Worm (Caenorhabditis elegans): ENCODE results near the gene hrpu-1.

hrpu-1 gene

ce11 chrIV:15020958-15021357 is 18.5 kb upstream of the hrpu-1 start (continued):
- no peak for TF ChIP-seq hlh-11 (tag; optimal IDR thresholded peaks at IDR 0.05)
- TF ChIP-seq ZK546.5 (tag; optimal IDR thresholded peaks at IDR 0.05), result no peak
- TF ChIP-seq ama-1 (optimal IDR thresholded peaks at IDR 0.05), result no peak
- no peak for TF ChIP-seq nhr-102 (tag; optimal IDR thresholded peaks at IDR 0.05)
- TF ChIP-seq hmg-1.1 (GFP tag; IDR thresholded peaks at IDR 0.05), result peak; percentile 44; the same call in 1 of the 2 replicates
- no peak for TF ChIP-seq pqm-1 (tag; optimal IDR thresholded peaks at IDR 0.05)
- 0 out of 2 replicates have a peak, but pooled peaks have one; percentile 11 for TF ChIP-seq dmd-6 (GFP tag; IDR thresholded peaks at IDR 0.05)
- TF ChIP-seq hlh-30 (tag; optimal IDR thresholded peaks at IDR 0.05; ENCODE audit: insufficient read depth), result peak; percentile 49
- no peak for TF ChIP-seq madf-5 (GFP tag; IDR thresholded peaks at IDR 0.05)
- no peak for TF ChIP-seq dpl-1 (GFP tag; optimal IDR thresholded peaks at IDR 0.05)
- TF ChIP-seq T20F7.1 (GFP tag; optimal IDR thresholded peaks at IDR 0.05), result no peak
- no peak for TF ChIP-seq ceh-44 (GFP tag; IDR thresholded peaks at IDR 0.05)
- TF ChIP-seq T26A8.4 (GFP tag; IDR thresholded peaks at IDR 0.05), result no peak
- peak; percentile 48; the same call in 1 of the 2 replicates for TF ChIP-seq ctbp-1 (GFP tag; IDR thresholded peaks at IDR 0.05)
- TF ChIP-seq nhr-6 (tag; optimal IDR thresholded peaks at IDR 0.05), result no peak
- no peak for TF ChIP-seq ZK337.2 (GFP tag; IDR thresholded peaks at IDR 0.05)
- TF ChIP-seq nhr-10 (tag; optimal IDR thresholded peaks at IDR 0.05), result no peak
- no peak for TF ChIP-seq tag-97 (GFP tag; IDR thresholded peaks at IDR 0.05)
- no peak for TF ChIP-seq unc-62 (GFP tag; optimal IDR thresholded peaks at IDR 0.05 in 1 of 2)
- TF ChIP-seq unc-62 (tag; optimal IDR thresholded peaks at IDR 0.05), result no peak
- no peak for TF ChIP-seq zip-11 (GFP tag; IDR thresholded peaks at IDR 0.05)
- no peak for TF ChIP-seq ceh-62 (tag; optimal IDR thresholded peaks at IDR 0.05)
- TF ChIP-seq nhr-237 (tag; optimal IDR thresholded peaks at IDR 0.05), result no peak
- no peak for TF ChIP-seq gei-8 (GFP tag; optimal IDR thresholded peaks at IDR 0.05)
- no peak for TF ChIP-seq lir-3 (tag; optimal IDR thresholded peaks at IDR 0.05)
- TF ChIP-seq lin-29 (GFP tag; IDR thresholded peaks at IDR 0.05), result no peak
- no peak for TF ChIP-seq madf-9 (GFP tag; conservative IDR thresholded peaks at IDR 0.05)
- TF ChIP-seq dmd-9 (GFP tag; IDR thresholded peaks at IDR 0.05), result no peak
- no peak for TF ChIP-seq sdz-12 (GFP tag; optimal IDR thresholded peaks at IDR 0.05)
- no peak for TF ChIP-seq Y48G9A.11 (GFP tag; IDR thresholded peaks at IDR 0.05)
- TF ChIP-seq D1046.2 (GFP tag; IDR thresholded peaks at IDR 0.05), result no peak
- TF ChIP-seq egl-27 (tag; optimal IDR thresholded peaks at IDR 0.05), result no peak
- TF ChIP-seq F37D6.2 (tag; optimal IDR thresholded peaks at IDR 0.05), result no peak
- no peak for TF ChIP-seq saeg-2 (GFP tag; IDR thresholded peaks at IDR 0.05)
- no peak for TF ChIP-seq R02D3.7 (tag; optimal IDR thresholded peaks at IDR 0.05)
- no peak for TF ChIP-seq attf-4 (tag; optimal IDR thresholded peaks at IDR 0.05)
- no peak for TF ChIP-seq ceh-20 (GFP tag; IDR thresholded peaks at IDR 0.05)
- TF ChIP-seq F10B5.3 (tag; optimal IDR thresholded peaks at IDR 0.05), result no peak
- peak; percentile 19 for TF ChIP-seq ces-1 (GFP tag; optimal IDR thresholded peaks at IDR 0.05)
- TF ChIP-seq vab-7 (GFP tag; IDR thresholded peaks at IDR 0.05), result no peak
- TF ChIP-seq daf-19 (GFP tag; conservative IDR thresholded peaks at IDR 0.05), result no peak
- no peak for TF ChIP-seq unc-130 (GFP tag; optimal IDR thresholded peaks at IDR 0.05)
- TF ChIP-seq aly-2 (tag; optimal IDR thresholded peaks at IDR 0.05), result no peak
- no peak for TF ChIP-seq hif-1 (tag; optimal IDR thresholded peaks at IDR 0.05)
- TF ChIP-seq nhr-111 (GFP tag; optimal IDR thresholded peaks at IDR 0.05), result no peak
- TF ChIP-seq jun-1 (tag; optimal IDR thresholded peaks at IDR 0.05), result no peak
- no peak for TF ChIP-seq dve-1 (tag; optimal IDR thresholded peaks at IDR 0.05; ENCODE audit: insufficient read depth)
- no peak for TF ChIP-seq Y5F2A.4 (GFP tag; optimal IDR thresholded peaks at IDR 0.05)
- peak; percentile 34 for TF ChIP-seq mes-2 (tag; optimal IDR thresholded peaks at IDR 0.05; ENCODE audit: poor library complexity, severe bottlenecking)
- TF ChIP-seq skn-1 (tag; optimal IDR thresholded peaks at IDR 0.05), result no peak
- no peak for TF ChIP-seq lin-38 (GFP tag; IDR thresholded peaks at IDR 0.05)
- no peak for TF ChIP-seq Y105C5A.15 (GFP tag; IDR thresholded peaks at IDR 0.05)
- TF ChIP-seq nhr-28 (tag; optimal IDR thresholded peaks at IDR 0.05), result no peak
